Fruit fly (Drosophila melanogaster): Measurements from ENCODE around the gene CG15446.

The CG15446 gene

dm6 chrX:21074329-21074708, 27.7 kb downstream of the CG15446 start:
- TF ChIP-seq Myc (optimal IDR thresholded peaks at IDR 0.05) (no peak), ttk (optimal IDR thresholded peaks at IDR 0.05) (no peak), Sin3A (optimal IDR thresholded peaks at IDR 0.05) (no peak), psq (optimal IDR thresholded peaks at IDR 0.05) (no peak), h (optimal IDR thresholded peaks at IDR 0.05) (no peak), insv (optimal IDR thresholded peaks at IDR 0.05) (no peak)

- TF ChIP-seq Sin3A (optimal IDR thresholded peaks at IDR 0.05): no peak
- TF ChIP-seq Myc (optimal IDR thresholded peaks at IDR 0.05): no peak
- TF ChIP-seq ttk (optimal IDR thresholded peaks at IDR 0.05): no peak
- no peak for TF ChIP-seq insv (optimal IDR thresholded peaks at IDR 0.05)
- TF ChIP-seq h (optimal IDR thresholded peaks at IDR 0.05): no peak
- TF ChIP-seq psq (optimal IDR thresholded peaks at IDR 0.05): no peak
These were observed 28.2 kb downstream of the CG15446 start for dm6 chrX:21073641-21074328.

dm6 chrX:21072953-21073352, 29.1 kb downstream of the CG15446 start:
- TF ChIP-seq h (optimal IDR thresholded peaks at IDR 0.05) (no peak), Sin3A (optimal IDR thresholded peaks at IDR 0.05) (no peak), psq (optimal IDR thresholded peaks at IDR 0.05) (no peak), ttk (optimal IDR thresholded peaks at IDR 0.05) (no peak), insv (optimal IDR thresholded peaks at IDR 0.05) (no peak), Myc (optimal IDR thresholded peaks at IDR 0.05) (no peak)

- TF ChIP-seq h (optimal IDR thresholded peaks at IDR 0.05) (no peak), insv (optimal IDR thresholded peaks at IDR 0.05) (no peak), psq (optimal IDR thresholded peaks at IDR 0.05) (no peak), Myc (optimal IDR thresholded peaks at IDR 0.05) (no peak), Sin3A (optimal IDR thresholded peaks at IDR 0.05) (no peak), ttk (optimal IDR thresholded peaks at IDR 0.05) (no peak)
These were observed 30.2 kb downstream of the CG15446 start for dm6 chrX:21071693-21072357.

- TF ChIP-seq psq (optimal IDR thresholded peaks at IDR 0.05) (no peak), Myc (optimal IDR thresholded peaks at IDR 0.05) (no peak), insv (optimal IDR thresholded peaks at IDR 0.05) (no peak), h (optimal IDR thresholded peaks at IDR 0.05) (no peak)
These were observed 34.1 kb downstream of the CG15446 start for dm6 chrX:21067908-21068307.

- TF ChIP-seq Sin3A (optimal IDR thresholded peaks at IDR 0.05) (no peak), ttk (optimal IDR thresholded peaks at IDR 0.05) (no peak), insv (optimal IDR thresholded peaks at IDR 0.05) (no peak), psq (optimal IDR thresholded peaks at IDR 0.05) (no peak), Myc (optimal IDR thresholded peaks at IDR 0.05) (no peak), h (optimal IDR thresholded peaks at IDR 0.05) (no peak)
These were observed 34.5 kb downstream of the CG15446 start, which contains the start of gene CG32512 for dm6 chrX:21067474-21067873. CG32512 (minus strand) TSS chrX:21067540.

dm6 chrX:21065775-21066174, 36.2 kb downstream of the CG15446 start:
- TF ChIP-seq Sin3A (optimal IDR thresholded peaks at IDR 0.05) (no peak), ttk (optimal IDR thresholded peaks at IDR 0.05) (no peak), psq (optimal IDR thresholded peaks at IDR 0.05) (no peak), h (optimal IDR thresholded peaks at IDR 0.05) (no peak), insv (optimal IDR thresholded peaks at IDR 0.05) (no peak), Myc (optimal IDR thresholded peaks at IDR 0.05) (no peak)

- TF ChIP-seq Sin3A (optimal IDR thresholded peaks at IDR 0.05): no peak
- TF ChIP-seq psq (optimal IDR thresholded peaks at IDR 0.05): no peak
These were observed 37.1 kb downstream of the CG15446 start for dm6 chrX:21064927-21065326.

dm6 chrX:21060579-21060978, 41.4 kb downstream of the CG15446 start:
- no peak for TF ChIP-seq insv (optimal IDR thresholded peaks at IDR 0.05)

dm6 chrX:21058991-21059390, 43.0 kb downstream of the CG15446 start:
- no peak for TF ChIP-seq insv (optimal IDR thresholded peaks at IDR 0.05)
- no peak for TF ChIP-seq h (optimal IDR thresholded peaks at IDR 0.05)
- TF ChIP-seq psq (optimal IDR thresholded peaks at IDR 0.05): no peak
- no peak for TF ChIP-seq ttk (optimal IDR thresholded peaks at IDR 0.05)
- no peak for TF ChIP-seq Myc (optimal IDR thresholded peaks at IDR 0.05)
- TF ChIP-seq Sin3A (optimal IDR thresholded peaks at IDR 0.05): no peak

- TF ChIP-seq insv (optimal IDR thresholded peaks at IDR 0.05) (no peak), ttk (optimal IDR thresholded peaks at IDR 0.05) (no peak)
These were observed 43.6 kb downstream of the CG15446 start for dm6 chrX:21058437-21058836.

- TF ChIP-seq insv (optimal IDR thresholded peaks at IDR 0.05) (no peak), Sin3A (optimal IDR thresholded peaks at IDR 0.05) (no peak), ttk (optimal IDR thresholded peaks at IDR 0.05) (no peak), psq (optimal IDR thresholded peaks at IDR 0.05) (no peak), h (optimal IDR thresholded peaks at IDR 0.05) (no peak), Myc (optimal IDR thresholded peaks at IDR 0.05) (no peak)
These were observed 45.3 kb downstream of the CG15446 start for dm6 chrX:21056732-21057131.

- TF ChIP-seq insv (optimal IDR thresholded peaks at IDR 0.05): no peak
- TF ChIP-seq Sin3A (optimal IDR thresholded peaks at IDR 0.05): no peak
- TF ChIP-seq ttk (optimal IDR thresholded peaks at IDR 0.05): no peak
- no peak for TF ChIP-seq h (optimal IDR thresholded peaks at IDR 0.05)
- TF ChIP-seq psq (optimal IDR thresholded peaks at IDR 0.05): no peak
- no peak for TF ChIP-seq Myc (optimal IDR thresholded peaks at IDR 0.05)
These were observed 47.0 kb downstream of the CG15446 start for dm6 chrX:21054963-21055480.
